Worm (Caenorhabditis elegans) whole organism, L4 larva: ENCODE measurements around the gene vap-2.

Experiments used
- D1046.2 ChIP-seq: fragments of 200-800 bp; sonication (Bioruptor generic); IDR thresholded peaks from 2 replicates; pipeline ENCODE4 v1.3.6; 2022; ENCODE audit warnings: missing genetic modification characterization, missing compliant biosample characterization
- F10B5.3 ChIP-seq: sonication (generic microtip); optimal IDR thresholded peaks from 2 replicates; lab custom pipeline; 2016; ENCODE audit warnings: mild to moderate bottlenecking, missing genetic modification characterization, missing compliant biosample characterization
- F49E8.2 ChIP-seq: sonication (generic microtip); optimal IDR thresholded peaks from 2 replicates; lab custom pipeline; 2016; ENCODE audit warnings: missing compliant biosample characterization, mild to moderate bottlenecking, missing genetic modification characterization, borderline replicate concordance
- T26A8.4 ChIP-seq: fragments of 200-800 bp; sonication (Bioruptor generic); IDR thresholded peaks from 2 replicates; pipeline ENCODE4 v1.3.6; 2022; ENCODE audit warnings: missing genetic modification characterization, missing compliant biosample characterization
- Y48G9A.11 ChIP-seq: fragments of 200-800 bp; sonication (Bioruptor generic); IDR thresholded peaks from 2 replicates; pipeline ENCODE4 v1.3.6; 2022; ENCODE audit warnings: missing genetic modification reagents, missing genetic modification characterization, missing compliant biosample characterization
- Y75B8A.6 ChIP-seq: fragments of 200-800 bp; sonication (Bioruptor generic); IDR thresholded peaks from 2 replicates; pipeline ENCODE4 v1.3.6; 2022; ENCODE audit warnings: missing genetic modification reagents, missing genetic modification characterization, missing compliant biosample characterization
- arid-1 ChIP-seq: fragments of 200-800 bp; sonication (Bioruptor generic); conservative IDR thresholded peaks from 2 replicates; pipeline ENCODE4 v1.3.6; 2022; ENCODE audit warnings: missing genetic modification reagents, missing genetic modification characterization, missing compliant biosample characterization
- attf-4 ChIP-seq: sonication (generic microtip); optimal IDR thresholded peaks from 3 replicates; lab custom pipeline; 2017; ENCODE audit warnings: missing biosample characterization, missing genetic modification characterization
- ceh-20 ChIP-seq: fragments of 200-800 bp; sonication (Bioruptor generic); IDR thresholded peaks from 2 replicates; pipeline ENCODE4 v1.3.6; 2022; ENCODE audit warnings: missing genetic modification reagents, missing genetic modification characterization, missing compliant biosample characterization
- ceh-62 ChIP-seq: sonication (generic microtip); optimal IDR thresholded peaks from 2 replicates; lab custom pipeline; 2017; ENCODE audit warnings: missing biosample characterization, missing genetic modification characterization
- ces-1 ChIP-seq: fragments of 150-350 bp; sonication (generic microtip); optimal IDR thresholded peaks from 4 replicates; lab custom pipeline; 2014; ENCODE audit warnings: missing biosample characterization, missing genetic modification reagents, missing genetic modification characterization
- cey-2 ChIP-seq: sonication (generic microtip); optimal IDR thresholded peaks from 3 replicates; lab custom pipeline; 2017; ENCODE audit warnings: missing genetic modification characterization, mild to moderate bottlenecking, missing compliant biosample characterization, antibody characterized with exemption, borderline replicate concordance; ENCODE audit not compliant: insufficient read depth
- daf-12 ChIP-seq: fragments of 150-350 bp; optimal IDR thresholded peaks from 2 replicates; lab custom pipeline; 2014; ENCODE audit warnings: missing biosample characterization, missing genetic modification reagents, missing genetic modification characterization
- daf-16 ChIP-seq, 3 experiments: sonication (generic microtip); optimal IDR thresholded peaks; 2 replicates each; lab custom pipeline; 2016 to 2017; ENCODE audit warnings: missing genetic modification characterization in 3 of 3, missing genetic modification reagents in 3 of 3, mild to moderate bottlenecking in 2 of 3, missing compliant biosample characterization in 2 of 3, missing biosample characterization in 1 of 3, moderate library complexity in 1 of 3
- daf-8 ChIP-seq: fragments of 200-800 bp; sonication (Bioruptor generic); IDR thresholded peaks from 2 replicates; pipeline ENCODE4 v1.3.6; 2022; ENCODE audit warnings: missing genetic modification characterization, missing compliant biosample characterization
- dmd-8 ChIP-seq: fragments of 200-800 bp; sonication (Bioruptor generic); IDR thresholded peaks from 2 replicates; pipeline ENCODE4 v1.3.6; 2022; ENCODE audit warnings: missing genetic modification characterization, missing compliant biosample characterization
- duxl-1 ChIP-seq: sonication (generic microtip); optimal IDR thresholded peaks from 2 replicates; lab custom pipeline; 2016; ENCODE audit warnings: mild to moderate bottlenecking, missing genetic modification characterization, moderate library complexity, missing compliant biosample characterization; ENCODE audit not compliant: poor library complexity
- egl-43 ChIP-seq: fragments of 200-800 bp; sonication (Bioruptor generic); IDR thresholded peaks from 2 replicates; pipeline ENCODE4 v1.3.6; 2022; ENCODE audit warnings: missing genetic modification reagents, missing genetic modification characterization, missing compliant biosample characterization
- fkh-10 ChIP-seq: fragments of 150-350 bp; optimal IDR thresholded peaks from 2 replicates; lab custom pipeline; 2014; ENCODE audit warnings: missing biosample characterization, missing genetic modification reagents, missing genetic modification characterization
- hlh-11 ChIP-seq: fragments of 200-800 bp; sonication (Bioruptor generic); optimal IDR thresholded peaks from 2 replicates; lab custom pipeline; 2018; ENCODE audit warnings: mild to moderate bottlenecking, missing genetic modification characterization, missing compliant biosample characterization
- hmg-1.1 ChIP-seq: fragments of 200-800 bp; sonication (Bioruptor generic); IDR thresholded peaks from 2 replicates; pipeline ENCODE4 v1.3.6; 2022; ENCODE audit warnings: missing genetic modification reagents, missing genetic modification characterization, missing compliant biosample characterization
- lin-1 ChIP-seq: fragments of 200-800 bp; sonication (Bioruptor generic); IDR thresholded peaks from 2 replicates; pipeline ENCODE4 v1.3.6; 2022; ENCODE audit warnings: missing genetic modification reagents, missing genetic modification characterization, missing compliant biosample characterization
- lin-15B ChIP-seq: fragments of 150-350 bp; sonication (generic microtip); optimal IDR thresholded peaks from 3 replicates; lab custom pipeline; 2014; ENCODE audit warnings: missing biosample characterization, missing genetic modification characterization
- lin-29 ChIP-seq: fragments of 200-800 bp; sonication (Bioruptor generic); IDR thresholded peaks from 2 replicates; pipeline ENCODE4 v1.3.6; 2022; ENCODE audit warnings: missing genetic modification reagents, missing genetic modification characterization, missing compliant biosample characterization
- lin-38 ChIP-seq: fragments of 200-800 bp; sonication (Bioruptor generic); IDR thresholded peaks from 2 replicates; pipeline ENCODE4 v1.3.6; 2022; ENCODE audit warnings: missing genetic modification reagents, missing genetic modification characterization, missing compliant biosample characterization
- lin-39 ChIP-seq: fragments of 150-350 bp; optimal IDR thresholded peaks from 2 replicates; lab custom pipeline; 2014; ENCODE audit warnings: missing biosample characterization, missing genetic modification reagents, missing genetic modification characterization
- lsy-2 ChIP-seq, 2 experiments: fragments of 150-350 bp in 1 of 2; sonication (generic microtip) in 1 of 2; optimal IDR thresholded peaks; 2 replicates each; lab custom pipeline; 2014 to 2017; ENCODE audit warnings: missing biosample characterization in 2 of 2, missing genetic modification characterization in 2 of 2
- madf-5 ChIP-seq, 2 experiments: fragments of 200-800 bp; sonication (Bioruptor generic); IDR thresholded peaks; 2 replicates each; pipeline ENCODE4 v1.3.6; 2022; ENCODE audit warnings: missing compliant biosample characterization in 2 of 2, missing genetic modification characterization in 2 of 2
- mdl-1 ChIP-seq, 2 experiments: fragments of 150-350 bp in 1 of 2; sonication (generic microtip) in 1 of 2; optimal IDR thresholded peaks; 2 replicates each; lab custom pipeline; 2014 to 2017; ENCODE audit warnings: missing biosample characterization in 2 of 2, missing genetic modification characterization in 2 of 2
- mdt-29 ChIP-seq: fragments of 200-800 bp; sonication (Bioruptor generic); IDR thresholded peaks from 2 replicates; pipeline ENCODE4 v1.3.6; 2022; ENCODE audit warnings: missing genetic modification reagents, missing genetic modification characterization, missing compliant biosample characterization
- mes-2 ChIP-seq: sonication (generic microtip); optimal IDR thresholded peaks from 2 replicates; lab custom pipeline; 2016; ENCODE audit warnings: missing genotype, mild to moderate bottlenecking, missing genetic modification characterization, missing compliant biosample characterization; ENCODE audit not compliant: poor library complexity, severe bottlenecking
- mxl-2 ChIP-seq: fragments of 200-800 bp; sonication (Bioruptor generic); conservative IDR thresholded peaks from 2 replicates; pipeline ENCODE4 v1.3.6; 2022; ENCODE audit warnings: missing genetic modification reagents, missing genetic modification characterization, missing compliant biosample characterization
- nhr-11 ChIP-seq: fragments of 150-350 bp; optimal IDR thresholded peaks from 2 replicates; lab custom pipeline; 2014; ENCODE audit warnings: missing biosample characterization, missing genetic modification characterization
- nhr-25 ChIP-seq: sonication (generic microtip); optimal IDR thresholded peaks from 2 replicates; lab custom pipeline; 2017; ENCODE audit warnings: missing genetic modification characterization, mild to moderate bottlenecking, missing compliant biosample characterization, antibody characterized with exemption, moderate library complexity, borderline replicate concordance; ENCODE audit not compliant: insufficient read depth
- nhr-42 ChIP-seq: fragments of 200-800 bp; sonication (Bioruptor generic); IDR thresholded peaks from 2 replicates; pipeline ENCODE4 v1.3.6; 2022; ENCODE audit warnings: missing genetic modification characterization, missing compliant biosample characterization
- nhr-6 ChIP-seq: fragments of 150-350 bp; optimal IDR thresholded peaks from 2 replicates; lab custom pipeline; 2014; ENCODE audit warnings: missing biosample characterization, missing genetic modification characterization
- nhr-76 ChIP-seq: fragments of 150-350 bp; optimal IDR thresholded peaks from 2 replicates; lab custom pipeline; 2014; ENCODE audit warnings: missing biosample characterization, missing genetic modification characterization
- nhr-77 ChIP-seq: fragments of 150-350 bp; optimal IDR thresholded peaks from 2 replicates; lab custom pipeline; 2014; ENCODE audit warnings: missing biosample characterization, missing genetic modification characterization
- saeg-2 ChIP-seq: fragments of 200-800 bp; sonication (Bioruptor generic); IDR thresholded peaks from 2 replicates; pipeline ENCODE4 v1.3.6; 2022; ENCODE audit warnings: missing genetic modification reagents, missing genetic modification characterization, missing compliant biosample characterization
- sdz-12 ChIP-seq: fragments of 200-800 bp; sonication (Bioruptor generic); optimal IDR thresholded peaks from 2 replicates; lab custom pipeline; 2018; ENCODE audit warnings: mild to moderate bottlenecking, missing genetic modification characterization, missing compliant biosample characterization
- set-16 ChIP-seq: fragments of 200-800 bp; sonication (Bioruptor generic); IDR thresholded peaks from 2 replicates; pipeline ENCODE4 v1.3.6; 2022; ENCODE audit warnings: missing genetic modification reagents, missing genetic modification characterization, missing compliant biosample characterization
- spr-3 ChIP-seq: fragments of 200-800 bp; sonication (Bioruptor generic); optimal IDR thresholded peaks from 2 replicates; lab custom pipeline; 2018; ENCODE audit warnings: mild to moderate bottlenecking, missing genetic modification characterization, missing compliant biosample characterization
- unc-39 ChIP-seq: sonication (generic microtip); optimal IDR thresholded peaks from 2 replicates; lab custom pipeline; 2017; ENCODE audit warnings: missing biosample characterization, missing genetic modification characterization
- unc-62 ChIP-seq, 3 experiments: fragments of 150-350 bp in 1 of 3; sonication (generic microtip); optimal IDR thresholded peaks in 2 of 3; peaks in 1 of 3; 1 replicate in 1 of 3; 2 replicates in 2 of 3; lab custom pipeline; 2014 to 2017; ENCODE audit warnings: missing biosample characterization in 3 of 3, missing genetic modification characterization in 3 of 3, missing genetic modification reagents in 3 of 3, missing genotype in 1 of 3
- vab-7 ChIP-seq: fragments of 200-800 bp; sonication (Bioruptor generic); IDR thresholded peaks from 2 replicates; pipeline ENCODE4 v1.3.6; 2022; ENCODE audit warnings: missing genetic modification reagents, missing genetic modification characterization, missing compliant biosample characterization
- zag-1 ChIP-seq: fragments of 150-350 bp; optimal IDR thresholded peaks from 2 replicates; lab custom pipeline; 2014; ENCODE audit warnings: missing biosample characterization, missing genetic modification characterization
- zfp-3 ChIP-seq: fragments of 200-800 bp; sonication (Bioruptor generic); conservative IDR thresholded peaks from 2 replicates; pipeline ENCODE4 v1.3.6; 2022; ENCODE audit warnings: missing genetic modification reagents, missing genetic modification characterization, missing compliant biosample characterization
- zip-11 ChIP-seq: fragments of 200-800 bp; sonication (Bioruptor generic); IDR thresholded peaks from 2 replicates; pipeline ENCODE4 v1.3.6; 2022; ENCODE audit warnings: missing genetic modification characterization, missing compliant biosample characterization
- zip-2 ChIP-seq: fragments of 150-350 bp; optimal IDR thresholded peaks from 2 replicates; lab custom pipeline; 2014; ENCODE audit warnings: missing biosample characterization, missing genetic modification characterization
- ztf-7 ChIP-seq: fragments of 150-350 bp; optimal IDR thresholded peaks from 2 replicates; lab custom pipeline; 2014; ENCODE audit warnings: missing biosample characterization, missing genetic modification characterization

vap-2 gene

ce11 chrX:10772165-10772584 is 20.2 kb downstream of the vap-2 start (continued):
- TF ChIP-seq duxl-1 (tag; lab: Kevin White, UChicago): no peak
- no peak for TF ChIP-seq arid-1 (GFP tag; lab: Robert Waterston, UW)
- no peak for TF ChIP-seq zip-11 (GFP tag; lab: Robert Waterston, UW)
- no peak for TF ChIP-seq F49E8.2 (tag; lab: Kevin White, UChicago)
- peak; percentile 26 to 47 for TF ChIP-seq daf-16 (GFP tag; optimal IDR thresholded peaks at IDR 0.05; lab: Kevin White, UChicago)
- TF ChIP-seq daf-16 (tag; optimal IDR thresholded peaks at IDR 0.05; lab: Kevin White, UChicago): peak; percentile 88
- no peak for TF ChIP-seq daf-8 (GFP tag; lab: Robert Waterston, UW)
- TF ChIP-seq set-16 (GFP tag; lab: Robert Waterston, UW): no peak
- no peak for TF ChIP-seq Y48G9A.11 (GFP tag; lab: Robert Waterston, UW)
- TF ChIP-seq mes-2 (tag; lab: Kevin White, UChicago): peak; percentile 59
- TF ChIP-seq D1046.2: no peak
- no peak for TF ChIP-seq attf-4 (tag; lab: Kevin White, UChicago)
- TF ChIP-seq cey-2: no peak
- peak in 1 of 2 experiments; percentile 69 for TF ChIP-seq mdl-1 (tag; optimal IDR thresholded peaks at IDR 0.05; lab: Kevin White, UChicago)
- TF ChIP-seq sdz-12: no peak
- TF ChIP-seq zfp-3 (GFP tag; lab: Robert Waterston, UW): no peak
- no peak for TF ChIP-seq F10B5.3 (tag; lab: Kevin White, UChicago)
- TF ChIP-seq dmd-8 (GFP tag; lab: Robert Waterston, UW): no peak
- no peak for TF ChIP-seq vab-7 (GFP tag; lab: Robert Waterston, UW)
- no peak for TF ChIP-seq zag-1
- no peak for TF ChIP-seq lin-29 (GFP tag; lab: Robert Waterston, UW)
- TF ChIP-seq daf-12 (tag; lab: Kevin White, UChicago): no peak
- TF ChIP-seq egl-43 (GFP tag; lab: Robert Waterston, UW): no peak
- TF ChIP-seq mdt-29 (GFP tag; lab: Robert Waterston, UW): no peak
- TF ChIP-seq lin-38 (GFP tag; lab: Robert Waterston, UW): no peak
- no peak for TF ChIP-seq unc-39
- TF ChIP-seq nhr-11: peak; percentile 74
- peak; percentile 55 for TF ChIP-seq nhr-6 (tag; lab: Kevin White, UChicago)
- peak in 1 of 2 experiments; percentile 99 for TF ChIP-seq unc-62 (GFP tag; optimal IDR thresholded peaks at IDR 0.05 in 1 of 2; lab: Kevin White, UChicago)
- TF ChIP-seq unc-62 (tag; optimal IDR thresholded peaks at IDR 0.05; lab: Kevin White, UChicago): no peak
- TF ChIP-seq spr-3: no peak
- peak; percentile 90 for TF ChIP-seq nhr-77 (tag; lab: Kevin White, UChicago)
- 0 out of 2 replicates have a peak, but pooled peaks have one; percentile 6 for TF ChIP-seq Y75B8A.6 (GFP tag; lab: Robert Waterston, UW)
- no peak for TF ChIP-seq madf-5 (GFP tag; IDR thresholded peaks at IDR 0.05; lab: Robert Waterston, UW)
- TF ChIP-seq saeg-2 (GFP tag; lab: Robert Waterston, UW): no peak
- 0 out of 2 replicates have a peak, but pooled peaks have one; percentile 38 for TF ChIP-seq ceh-20 (GFP tag; lab: Robert Waterston, UW)
- peak; percentile 47 for TF ChIP-seq T26A8.4
- TF ChIP-seq fkh-10 (GFP tag; lab: Kevin White, UChicago): no peak
- no peak for TF ChIP-seq ztf-7 (tag; lab: Kevin White, UChicago)
- TF ChIP-seq zip-2 (tag; lab: Kevin White, UChicago): no peak
- TF ChIP-seq lsy-2 (tag; optimal IDR thresholded peaks at IDR 0.05; lab: Kevin White, UChicago): peak; percentile 68 to 70
- TF ChIP-seq ces-1 (GFP tag; lab: Kevin White, UChicago): no peak
- TF ChIP-seq lin-15B (tag; lab: Kevin White, UChicago): no peak
- TF ChIP-seq lin-39 (tag; lab: Kevin White, UChicago): no peak
- TF ChIP-seq mxl-2 (GFP tag; lab: Robert Waterston, UW): no peak
- peak; percentile 39; the same call in 1 of the 2 replicates for TF ChIP-seq hmg-1.1 (GFP tag; lab: Robert Waterston, UW)
- TF ChIP-seq lin-1 (GFP tag; lab: Robert Waterston, UW): peak; percentile 60; the same call in 1 of the 2 replicates
- TF ChIP-seq nhr-25: peak; percentile 57
- peak; percentile 24 for TF ChIP-seq nhr-76 (tag; lab: Kevin White, UChicago)
- TF ChIP-seq ceh-62 (tag; lab: Kevin White, UChicago): no peak
- no peak for TF ChIP-seq nhr-42 (GFP tag; lab: Robert Waterston, UW)
- peak; percentile 97 for TF ChIP-seq hlh-11
